Comparison of ENCODE assay signal across 5 worm cellular contexts in the genomic region with DNA sequence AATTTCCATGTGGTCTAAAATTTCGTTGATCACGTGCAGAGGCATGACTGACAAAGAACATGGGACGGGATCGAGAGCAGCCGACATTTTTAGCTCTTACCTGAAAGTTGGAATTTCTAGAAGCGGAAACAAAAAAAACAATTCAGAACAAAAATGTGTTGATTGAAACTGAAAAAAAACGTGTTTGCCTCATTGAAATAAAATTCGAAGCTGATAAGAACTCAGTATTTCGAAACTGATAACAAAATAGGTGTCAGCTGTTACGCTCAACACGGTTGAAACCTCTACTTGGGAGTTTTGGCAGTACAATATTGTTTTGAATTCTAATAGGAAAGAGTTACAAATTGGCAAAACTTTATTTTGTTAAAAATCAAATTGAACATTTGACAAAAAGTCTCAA.
TF ChIP-seq lines count a peak whose summit lies in the region.

No protein-coding gene starts in this region.

TF ChIP-seq in whole organism, L1 larva, 84 proteins besides CTCF, POLR2A, EP300 and RAD21:
- TF ChIP-seq blmp-1 (tag; optimal IDR thresholded peaks at IDR 0.05; lab: Kevin White, UChicago) = no peak
- no peak for TF ChIP-seq nhr-76 (tag; optimal IDR thresholded peaks at IDR 0.05; lab: Kevin White, UChicago)
- peak in 1 of 2 experiments; percentile 33 for TF ChIP-seq lin-35 (GFP tag; optimal IDR thresholded peaks at IDR 0.05; lab: Kevin White, UChicago)
- no peak for TF ChIP-seq aly-2 (tag; optimal IDR thresholded peaks at IDR 0.05; lab: Kevin White, UChicago)
- TF ChIP-seq dpl-1 (GFP tag; optimal IDR thresholded peaks at IDR 0.05; lab: Kevin White, UChicago) = no peak
- TF ChIP-seq elt-2 (tag; optimal IDR thresholded peaks at IDR 0.05; lab: Kevin White, UChicago) = peak; percentile 82
- no peak for TF ChIP-seq lin-39 (tag; optimal IDR thresholded peaks at IDR 0.05; lab: Kevin White, UChicago)
- TF ChIP-seq nhr-11 (tag; optimal IDR thresholded peaks at IDR 0.05; lab: Kevin White, UChicago) = no peak
- no peak for TF ChIP-seq rnt-1 (tag; optimal IDR thresholded peaks at IDR 0.05; lab: Kevin White, UChicago)
- no peak for TF ChIP-seq unc-62 (GFP tag; optimal IDR thresholded peaks at IDR 0.05; lab: Kevin White, UChicago)
- TF ChIP-seq ceh-63 (GFP tag; optimal IDR thresholded peaks at IDR 0.05; lab: Kevin White, UChicago) = no peak
- no peak for TF ChIP-seq elt-3 (tag; optimal IDR thresholded peaks at IDR 0.05; lab: Kevin White, UChicago)
- TF ChIP-seq nhr-19 (GFP tag; conservative IDR thresholded peaks at IDR 0.05; lab: Robert Waterston, UW) = no peak
- peak; percentile 4 for TF ChIP-seq tlp-1 (tag; optimal IDR thresholded peaks at IDR 0.05; lab: Kevin White, UChicago)
- no peak for TF ChIP-seq C34B4.2 (tag; optimal IDR thresholded peaks at IDR 0.05; lab: Kevin White, UChicago)
- TF ChIP-seq lir-3 (tag; optimal IDR thresholded peaks at IDR 0.05; lab: Kevin White, UChicago; ENCODE audit: poor library complexity) = no peak
- TF ChIP-seq ceh-82 (tag; optimal IDR thresholded peaks at IDR 0.05; lab: Kevin White, UChicago) = no peak
- TF ChIP-seq pax-3 (tag; optimal IDR thresholded peaks at IDR 0.05; lab: Kevin White, UChicago) = no peak

TF ChIP-seq in whole organism, L2 larva, 48 proteins besides CTCF, POLR2A, EP300 and RAD21:
- TF ChIP-seq crh-2 (tag; optimal IDR thresholded peaks at IDR 0.05; lab: Kevin White, UChicago) (peak; percentile 3), nhr-10 (tag; optimal IDR thresholded peaks at IDR 0.05; lab: Kevin White, UChicago) (no peak), alr-1 (tag; optimal IDR thresholded peaks at IDR 0.05; lab: Kevin White, UChicago) (no peak), aly-2 (tag; optimal IDR thresholded peaks at IDR 0.05; lab: Kevin White, UChicago) (no peak), fos-1 (tag; optimal IDR thresholded peaks at IDR 0.05; lab: Kevin White, UChicago) (peak; percentile 59), nhr-11 (tag; optimal IDR thresholded peaks at IDR 0.05; lab: Kevin White, UChicago) (no peak), egl-27 (tag; optimal IDR thresholded peaks at IDR 0.05; lab: Kevin White, UChicago) (no peak), peb-1 (tag; optimal IDR thresholded peaks at IDR 0.05; lab: Kevin White, UChicago) (no peak), mdl-1 (tag; optimal IDR thresholded peaks at IDR 0.05; lab: Kevin White, UChicago) (no peak), unc-62 (GFP tag; optimal IDR thresholded peaks at IDR 0.05; lab: Kevin White, UChicago) (no peak), sma-3 (GFP tag; optimal IDR thresholded peaks at IDR 0.05; lab: Kevin White, UChicago) (no peak)

TF ChIP-seq in whole organism, L3 larva, 47 proteins besides CTCF, POLR2A, EP300 and RAD21 (continues in another document):
- no peak for TF ChIP-seq elt-3 (tag; optimal IDR thresholded peaks at IDR 0.05; lab: Kevin White, UChicago)
- TF ChIP-seq nhr-76 (tag; optimal IDR thresholded peaks at IDR 0.05; lab: Kevin White, UChicago) = no peak
- no peak for TF ChIP-seq tbx-2 (tag; optimal IDR thresholded peaks at IDR 0.05; lab: Kevin White, UChicago)
- no peak for TF ChIP-seq daf-12 (tag; optimal IDR thresholded peaks at IDR 0.05; lab: Kevin White, UChicago)
- TF ChIP-seq nhr-43 (tag; optimal IDR thresholded peaks at IDR 0.05; lab: Kevin White, UChicago; ENCODE audit: poor library complexity, severe bottlenecking) = no peak
- no peak for TF ChIP-seq nhr-25 (tag; optimal IDR thresholded peaks at IDR 0.05; lab: Kevin White, UChicago)
- TF ChIP-seq lin-15B (tag; optimal IDR thresholded peaks at IDR 0.05; lab: Kevin White, UChicago) = no peak
- TF ChIP-seq mdl-1 (tag; optimal IDR thresholded peaks at IDR 0.05; lab: Kevin White, UChicago) = no peak
- no peak for TF ChIP-seq nhr-11 (tag; optimal IDR thresholded peaks at IDR 0.05; lab: Kevin White, UChicago)
- TF ChIP-seq ztf-11 (tag; optimal IDR thresholded peaks at IDR 0.05; lab: Kevin White, UChicago) = no peak
- no peak for TF ChIP-seq unc-62 (GFP tag; optimal IDR thresholded peaks at IDR 0.05; lab: Kevin White, UChicago)
- no peak for TF ChIP-seq egl-27 (tag; optimal IDR thresholded peaks at IDR 0.05; lab: Kevin White, UChicago)
- no peak for TF ChIP-seq nfya-1 (tag; optimal IDR thresholded peaks at IDR 0.05; lab: Kevin White, UChicago; ENCODE audit: insufficient read depth)
- no peak for TF ChIP-seq egl-5 (tag; optimal IDR thresholded peaks at IDR 0.05; lab: Kevin White, UChicago)
- TF ChIP-seq nhr-28 (tag; optimal IDR thresholded peaks at IDR 0.05; lab: Kevin White, UChicago) = no peak
- peak; percentile 6 for TF ChIP-seq jun-1 (tag; optimal IDR thresholded peaks at IDR 0.05; lab: Kevin White, UChicago)
- no peak for TF ChIP-seq ZK546.5 (tag; optimal IDR thresholded peaks at IDR 0.05; lab: Kevin White, UChicago)
- peak; percentile 14 for TF ChIP-seq pqm-1 (tag; optimal IDR thresholded peaks at IDR 0.05; lab: Kevin White, UChicago)
- TF ChIP-seq elt-2 (tag; optimal IDR thresholded peaks at IDR 0.05; lab: Kevin White, UChicago) = peak; percentile 88
- TF ChIP-seq hmg-11 (tag; optimal IDR thresholded peaks at IDR 0.05; lab: Kevin White, UChicago) = no peak
- peak; percentile 34 for TF ChIP-seq pha-4 (tag; optimal IDR thresholded peaks at IDR 0.05; lab: Kevin White, UChicago)
- TF ChIP-seq fos-1 (tag; optimal IDR thresholded peaks at IDR 0.05; lab: Kevin White, UChicago) = no peak

TF ChIP-seq in whole organism, L4 larva, 104 proteins besides CTCF, POLR2A, EP300 and RAD21:
- peak; percentile 59 for TF ChIP-seq nhr-28 (tag; optimal IDR thresholded peaks at IDR 0.05; lab: Kevin White, UChicago)
- no peak for TF ChIP-seq daf-16 (GFP tag; optimal IDR thresholded peaks at IDR 0.05; lab: Kevin White, UChicago)
- peak; percentile 85 for TF ChIP-seq daf-16 (tag; optimal IDR thresholded peaks at IDR 0.05; lab: Kevin White, UChicago)
- peak; percentile 56 for TF ChIP-seq hlh-11 (tag; optimal IDR thresholded peaks at IDR 0.05; lab: Kevin White, UChicago)
- TF ChIP-seq nhr-77 (tag; optimal IDR thresholded peaks at IDR 0.05; lab: Kevin White, UChicago) = peak; percentile 49
- TF ChIP-seq daf-19 (GFP tag; conservative IDR thresholded peaks at IDR 0.05; lab: Robert Waterston, UW) = no peak
- TF ChIP-seq pqm-1 (tag; optimal IDR thresholded peaks at IDR 0.05; lab: Kevin White, UChicago) = peak; percentile 82
- no peak for TF ChIP-seq madf-9 (GFP tag; conservative IDR thresholded peaks at IDR 0.05; lab: Robert Waterston, UW)
- TF ChIP-seq mxl-3 (GFP tag; optimal IDR thresholded peaks at IDR 0.05; lab: Kevin White, UChicago) = peak; percentile 31

TF ChIP-seq in whole organism, young adult, 124 proteins besides CTCF, POLR2A, EP300 and RAD21:
- TF ChIP-seq nhr-80 (tag; optimal IDR thresholded peaks at IDR 0.05; lab: Kevin White, UChicago) (peak; percentile 47), Y53F4B.3 (GFP tag; IDR thresholded peaks at IDR 0.05; lab: Robert Waterston, UW) (no peak), cebp-1 (GFP tag; IDR thresholded peaks at IDR 0.05; lab: Robert Waterston, UW) (no peak), cebp-1 (tag; optimal IDR thresholded peaks at IDR 0.05; lab: Kevin White, UChicago) (peak; percentile 83)
